Fruit fly (Drosophila melanogaster): ENCODE results near the gene Traf6.

Traf6 gene

DNA sequence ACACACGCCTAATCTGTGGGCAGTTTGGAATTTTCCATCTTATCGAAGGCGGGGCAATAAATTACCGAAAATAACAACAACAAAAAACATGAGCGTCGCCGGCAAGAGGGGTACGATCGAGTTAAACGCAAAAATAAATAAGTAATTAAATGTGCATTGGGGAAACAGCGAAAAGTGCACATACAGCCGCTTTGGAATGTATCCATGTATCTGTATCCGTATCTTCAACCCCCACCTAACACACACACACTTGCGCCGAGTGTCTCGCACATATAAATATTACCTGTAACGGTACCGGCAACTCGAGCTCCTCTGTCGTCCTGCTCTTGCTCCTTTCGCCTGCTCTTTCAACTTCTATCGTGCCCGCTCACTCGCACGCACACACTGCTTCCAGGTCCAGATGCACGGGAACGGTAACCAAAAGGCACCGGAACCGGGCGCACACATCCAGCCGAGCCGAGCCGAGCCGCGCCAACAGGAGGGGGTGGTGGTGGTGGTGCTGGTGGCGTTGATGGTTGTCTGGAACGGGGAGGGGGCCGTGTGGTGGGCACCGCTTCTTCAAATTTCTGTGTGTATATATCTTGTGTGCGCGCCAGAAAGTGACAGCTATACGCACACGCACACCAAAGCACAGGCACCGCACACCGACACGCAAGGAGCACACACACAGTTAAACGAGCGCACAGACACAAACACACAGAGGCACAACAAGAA, 15.7 kb downstream of the Traf6 start (continued):
- TF ChIP-seq cg (GFP tag; optimal IDR thresholded peaks at IDR 0.05) (peak; percentile 99), Lim3 (GFP tag; IDR thresholded peaks at IDR 0.05) (no peak), tna (GFP tag; IDR thresholded peaks at IDR 0.05; ENCODE audit: partially characterized antibody) (no peak; the same call in 1 of the 2 replicates), NFAT (GFP tag; IDR thresholded peaks at IDR 0.05) (peak; percentile 35; the same call in 1 of the 2 replicates), CG6813 (GFP tag; optimal IDR thresholded peaks at IDR 0.05) (peak; percentile 6), abd-A (tag; optimal IDR thresholded peaks at IDR 0.05) (peak; percentile 82), Antp (GFP tag; optimal IDR thresholded peaks at IDR 0.05) (peak; percentile 28), CG11093 (GFP tag; IDR thresholded peaks at IDR 0.05) (no peak), fd102C (GFP tag; optimal IDR thresholded peaks at IDR 0.05) (no peak), Vsx1 (GFP tag; optimal IDR thresholded peaks at IDR 0.05) (no peak), CG4328 (GFP tag; optimal IDR thresholded peaks at IDR 0.05) (peak; percentile 3), Mrtf (GFP tag; IDR thresholded peaks at IDR 0.05) (no peak), dysf (GFP tag; IDR thresholded peaks at IDR 0.05) (peak; percentile 25; the same call in 1 of the 3 replicates), CG10147 (GFP tag; optimal IDR thresholded peaks at IDR 0.05) (no peak), crc (GFP tag; optimal IDR thresholded peaks at IDR 0.05) (peak; percentile 11), lilli (GFP tag; optimal IDR thresholded peaks at IDR 0.05) (peak; percentile 67), her (GFP tag; optimal IDR thresholded peaks at IDR 0.05) (peak; percentile 29), Sin3A (optimal IDR thresholded peaks at IDR 0.05) (no peak), crol (GFP tag; IDR thresholded peaks at IDR 0.05) (peak; percentile 99), p53 (GFP tag; optimal IDR thresholded peaks at IDR 0.05) (no peak), Scr (GFP tag; IDR thresholded peaks at IDR 0.05; ENCODE audit: partially characterized antibody) (peak; percentile 17; the same call in 1 of the 2 replicates), lov (optimal IDR thresholded peaks at IDR 0.05) (no peak), lov (GFP tag; IDR thresholded peaks at IDR 0.05) (peak; percentile 29; the same call in 1 of the 3 replicates), Dfd (GFP tag; optimal IDR thresholded peaks at IDR 0.05) (no peak), CG9727 (GFP tag; optimal IDR thresholded peaks at IDR 0.05) (peak; percentile 42), CG32532 (GFP tag; IDR thresholded peaks at IDR 0.05) (peak; percentile 25), CG3281 (GFP tag; optimal IDR thresholded peaks at IDR 0.05) (peak; percentile 31), CG15514 (GFP tag; optimal IDR thresholded peaks at IDR 0.05) (peak; percentile 19), Myb (GFP tag; optimal IDR thresholded peaks at IDR 0.05) (peak; percentile 22), CG5245 (GFP tag; optimal IDR thresholded peaks at IDR 0.05) (no peak), eyg (GFP tag; optimal IDR thresholded peaks at IDR 0.05) (no peak), chinmo (GFP tag; IDR thresholded peaks at IDR 0.05; ENCODE audit: partially characterized antibody) (0 out of 4 replicates have a peak, but pooled peaks have one; percentile 61), CG4854 (GFP tag; optimal IDR thresholded peaks at IDR 0.05) (no peak), unc-4 (GFP tag; IDR thresholded peaks at IDR 0.05; ENCODE audit: partially characterized antibody) (0 out of 2 replicates have a peak, but pooled peaks have one; percentile 8), danr (GFP tag; IDR thresholded peaks at IDR 0.05) (no peak), mam (GFP tag; optimal IDR thresholded peaks at IDR 0.05) (peak; percentile 51), Dref (GFP tag; IDR thresholded peaks at IDR 0.05) (peak; percentile 10; the same call in 1 of the 2 replicates), hkb (optimal IDR thresholded peaks at IDR 0.05) (no peak), hkb (GFP tag; IDR thresholded peaks at IDR 0.05) (no peak), C15 (GFP tag; IDR thresholded peaks at IDR 0.05) (no peak), Atf6 (GFP tag; IDR thresholded peaks at IDR 0.05) (0 out of 2 replicates have a peak, but pooled peaks have one; percentile 8), CG9876 (GFP tag; optimal IDR thresholded peaks at IDR 0.05) (no peak), HHEX (GFP tag; optimal IDR thresholded peaks at IDR 0.05) (no peak), sug (tag; optimal IDR thresholded peaks at IDR 0.05) (peak; percentile 10), CG3407 (GFP tag; optimal IDR thresholded peaks at IDR 0.05) (no peak), chm (GFP tag; IDR thresholded peaks at IDR 0.05) (no peak), nom (GFP tag; optimal IDR thresholded peaks at IDR 0.05) (peak; percentile 43), Drgx (GFP tag; IDR thresholded peaks at IDR 0.05) (peak; percentile 42; the same call in 1 of the 2 replicates), CG30403 (GFP tag; optimal IDR thresholded peaks at IDR 0.05) (peak; percentile 9), D19B (GFP tag; optimal IDR thresholded peaks at IDR 0.05) (no peak)

Measured in whole organism, embryonic.